Fruit fly (Drosophila melanogaster) whole organism, prepupa: ENCODE measurements around the gene Pbgs.

Experiments
- Blimp-1 ChIP-seq: fragments of 200-800 bp; sonication (Bioruptor generic); optimal IDR thresholded peaks from 3 replicates; lab custom pipeline; 2017; ENCODE audit warnings: missing biosample characterization, missing genetic modification characterization, mild to moderate bottlenecking, moderate library complexity, missing genetic modification reagents
- CG10631 ChIP-seq: fragments of 200-800 bp; sonication (Bioruptor generic); optimal IDR thresholded peaks from 2 replicates; lab custom pipeline; 2016; ENCODE audit warnings: missing biosample characterization, missing genetic modification characterization
- CG10669 ChIP-seq: fragments of 200-800 bp; sonication (Bioruptor generic); optimal IDR thresholded peaks from 3 replicates; lab custom pipeline; 2018; ENCODE audit warnings: missing biosample characterization, mild to moderate bottlenecking, missing genetic modification characterization, moderate library complexity
- CG11294 ChIP-seq: fragments of 200-800 bp; sonication (Bioruptor generic); IDR thresholded peaks from 2 replicates; pipeline ENCODE4 v1.3.6; 2022; ENCODE audit warnings: missing biosample characterization, missing genetic modification characterization
- CG11902 ChIP-seq: fragments of 200-800 bp; sonication (Bioruptor generic); optimal IDR thresholded peaks from 3 replicates; lab custom pipeline; 2016; ENCODE audit warnings: missing biosample characterization, missing genetic modification characterization
- CG16779 ChIP-seq: fragments of 200-800 bp; sonication (Bioruptor generic); optimal IDR thresholded peaks from 3 replicates; lab custom pipeline; 2017; ENCODE audit warnings: missing biosample characterization, mild to moderate bottlenecking, missing genetic modification characterization
- CG31627 ChIP-seq: fragments of 200-800 bp; sonication (Bioruptor generic); optimal IDR thresholded peaks from 3 replicates; lab custom pipeline; 2016; ENCODE audit warnings: missing biosample characterization, missing genetic modification characterization
- CG4318 ChIP-seq: fragments of 200-800 bp; sonication (Bioruptor generic); optimal IDR thresholded peaks from 3 replicates; lab custom pipeline; 2017; ENCODE audit warnings: missing biosample characterization, mild to moderate bottlenecking, missing genetic modification characterization
- CG6163 ChIP-seq: fragments of 200-800 bp; sonication (Bioruptor generic); IDR thresholded peaks from 3 replicates; pipeline ENCODE4 v1.3.6; 2022; ENCODE audit warnings: missing biosample characterization, missing genetic modification characterization
- CG6276 ChIP-seq: fragments of 200-800 bp; sonication (Bioruptor generic); optimal IDR thresholded peaks from 2 replicates; lab custom pipeline; 2017; ENCODE audit warnings: missing biosample characterization, mild to moderate bottlenecking, missing genetic modification characterization
- CG6854 ChIP-seq: fragments of 200-800 bp; sonication (Bioruptor generic); optimal IDR thresholded peaks from 2 replicates; lab custom pipeline; 2017; ENCODE audit warnings: missing biosample characterization, mild to moderate bottlenecking, missing genetic modification characterization
- CG7368 ChIP-seq: fragments of 200-800 bp; sonication (Bioruptor generic); optimal IDR thresholded peaks from 3 replicates; lab custom pipeline; 2016; ENCODE audit warnings: missing biosample characterization, missing genetic modification characterization
- CG8119 ChIP-seq: fragments of 200-800 bp; sonication (Bioruptor generic); IDR thresholded peaks from 3 replicates; pipeline ENCODE4 v1.3.6; 2022; ENCODE audit warnings: missing biosample characterization, missing genetic modification characterization
- CG8632 ChIP-seq: fragments of 200-800 bp; sonication (Bioruptor generic); optimal IDR thresholded peaks from 3 replicates; lab custom pipeline; 2016; ENCODE audit warnings: missing biosample characterization, missing genetic modification characterization
- Eip75B ChIP-seq: fragments of 200-800 bp; sonication (Bioruptor generic); optimal IDR thresholded peaks from 3 replicates; lab custom pipeline; 2016; ENCODE audit warnings: missing biosample characterization, missing genetic modification characterization
- Eip78C ChIP-seq: fragments of 200-800 bp; sonication (Bioruptor generic); peaks from one replicate; lab custom pipeline; 2016; ENCODE audit warnings: missing biosample characterization, missing genetic modification characterization
- Gug ChIP-seq: fragments of 200-800 bp; sonication (Bioruptor generic); IDR thresholded peaks from 2 replicates; pipeline ENCODE4 v1.3.6; 2022; ENCODE audit warnings: missing biosample characterization, missing genetic modification characterization
- Hr38 ChIP-seq: sonication (Bioruptor generic); optimal IDR thresholded peaks from 2 replicates; lab custom pipeline; 2016; ENCODE audit warnings: missing biosample characterization, missing genetic modification characterization
- Hr4 ChIP-seq: fragments of 200-800 bp; sonication (Bioruptor generic); optimal IDR thresholded peaks from 3 replicates; lab custom pipeline; 2016; ENCODE audit warnings: missing biosample characterization, missing genetic modification characterization
- Lpt ChIP-seq: fragments of 200-800 bp; sonication (Bioruptor generic); optimal IDR thresholded peaks from 3 replicates; lab custom pipeline; 2016; ENCODE audit warnings: missing biosample characterization, missing genetic modification characterization
- OdsH ChIP-seq: fragments of 200-800 bp; sonication (Bioruptor generic); optimal IDR thresholded peaks from 3 replicates; lab custom pipeline; 2016; ENCODE audit warnings: missing biosample characterization, missing genetic modification characterization
- Sox14 ChIP-seq: fragments of 200-800 bp; sonication (Bioruptor generic); optimal IDR thresholded peaks from 3 replicates; lab custom pipeline; 2016; ENCODE audit warnings: missing biosample characterization, missing genetic modification characterization
- achi ChIP-seq: fragments of 200-800 bp; sonication (Bioruptor generic); optimal IDR thresholded peaks from 3 replicates; lab custom pipeline; 2016; ENCODE audit warnings: missing biosample characterization, missing genetic modification characterization
- cyc ChIP-seq: fragments of 200-800 bp; sonication (Bioruptor generic); optimal IDR thresholded peaks from 3 replicates; lab custom pipeline; 2016; ENCODE audit warnings: missing biosample characterization, missing genetic modification characterization
- dac ChIP-seq: fragments of 200-800 bp; sonication (Bioruptor generic); optimal IDR thresholded peaks from 2 replicates; lab custom pipeline; 2017; ENCODE audit warnings: missing biosample characterization, mild to moderate bottlenecking, missing genetic modification characterization
- dsx ChIP-seq: fragments of 200-800 bp; optimal IDR thresholded peaks from 3 replicates; lab custom pipeline; 2019; ENCODE audit warnings: missing biosample characterization, mild to moderate bottlenecking, missing genetic modification characterization, moderate library complexity; ENCODE audit not compliant: poor library complexity, severe bottlenecking
- esn ChIP-seq: fragments of 200-800 bp; sonication (Bioruptor generic); optimal IDR thresholded peaks from 2 replicates; lab custom pipeline; 2016; ENCODE audit warnings: missing biosample characterization, mild to moderate bottlenecking, missing genetic modification characterization, moderate library complexity
- fd85E ChIP-seq: fragments of 200-800 bp; sonication (Bioruptor generic); optimal IDR thresholded peaks from 3 replicates; lab custom pipeline; 2016; ENCODE audit warnings: missing biosample characterization, missing genetic modification characterization
- lz ChIP-seq: fragments of 200-800 bp; sonication (Bioruptor generic); optimal IDR thresholded peaks from 3 replicates; lab custom pipeline; 2016; ENCODE audit warnings: missing biosample characterization, missing genetic modification characterization
- net ChIP-seq: fragments of 200-800 bp; sonication (Bioruptor generic); optimal IDR thresholded peaks from 3 replicates; lab custom pipeline; 2016; ENCODE audit warnings: missing biosample characterization, missing genetic modification characterization
- pdm3 ChIP-seq: fragments of 200-800 bp; sonication (Bioruptor generic); optimal IDR thresholded peaks from 3 replicates; lab custom pipeline; 2016; ENCODE audit warnings: missing biosample characterization, missing genetic modification characterization
- salr ChIP-seq, 2 experiments: fragments of 200-800 bp; sonication (Bioruptor generic); optimal IDR thresholded peaks; 3 replicates each; lab custom pipeline; 2016 to 2018; ENCODE audit warnings: missing biosample characterization in 2 of 2, missing genetic modification characterization in 2 of 2, mild to moderate bottlenecking in 1 of 2
- spab ChIP-seq: fragments of 200-800 bp; sonication (Bioruptor generic); optimal IDR thresholded peaks from 2 replicates; lab custom pipeline; 2017; ENCODE audit warnings: missing biosample characterization, mild to moderate bottlenecking, missing genetic modification characterization, missing genetic modification reagents
- ss ChIP-seq, 2 experiments: fragments of 200-800 bp; sonication (Bioruptor generic); optimal IDR thresholded peaks; 2 replicates in 1 of 2; 3 replicates in 1 of 2; lab custom pipeline; 2017 to 2018; ENCODE audit warnings: mild to moderate bottlenecking in 2 of 2, missing biosample characterization in 2 of 2, missing genetic modification characterization in 2 of 2, moderate library complexity in 1 of 2
- topi ChIP-seq: fragments of 200-800 bp; sonication (Bioruptor generic); optimal IDR thresholded peaks from 3 replicates; lab custom pipeline; 2016; ENCODE audit warnings: missing biosample characterization, missing genetic modification characterization
- vri ChIP-seq: fragments of 200-800 bp; sonication (Bioruptor generic); optimal IDR thresholded peaks from 3 replicates; lab custom pipeline; 2016; ENCODE audit warnings: missing biosample characterization, mild to moderate bottlenecking, missing genetic modification characterization

Pbgs gene

DNA sequence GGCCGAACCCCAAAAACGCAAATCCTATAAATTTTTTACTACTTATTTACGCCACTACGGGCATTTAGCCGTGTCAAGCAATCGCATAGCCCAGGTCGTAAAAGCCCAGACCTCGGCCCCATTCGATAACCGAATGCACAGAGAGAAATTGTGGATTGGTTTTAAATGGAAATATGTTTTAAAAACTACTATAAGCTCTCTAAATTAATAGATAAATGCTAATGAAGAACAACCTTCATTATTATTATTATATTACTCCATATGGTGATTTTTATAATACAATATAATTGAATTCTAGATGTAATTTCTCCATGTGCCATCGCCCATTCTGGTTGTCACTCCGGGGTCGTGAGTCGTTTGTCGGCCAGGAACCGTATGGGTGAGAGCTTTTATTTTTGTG, 34.8 kb upstream of the Pbgs start:
- TF ChIP-seq net: no peak
- no peak for TF ChIP-seq CG8632
- no peak for TF ChIP-seq OdsH
- no peak for TF ChIP-seq dac (GFP tag; lab: Kevin White, UChicago)
- TF ChIP-seq lz (GFP tag; lab: Kevin White, UChicago): no peak

DNA sequence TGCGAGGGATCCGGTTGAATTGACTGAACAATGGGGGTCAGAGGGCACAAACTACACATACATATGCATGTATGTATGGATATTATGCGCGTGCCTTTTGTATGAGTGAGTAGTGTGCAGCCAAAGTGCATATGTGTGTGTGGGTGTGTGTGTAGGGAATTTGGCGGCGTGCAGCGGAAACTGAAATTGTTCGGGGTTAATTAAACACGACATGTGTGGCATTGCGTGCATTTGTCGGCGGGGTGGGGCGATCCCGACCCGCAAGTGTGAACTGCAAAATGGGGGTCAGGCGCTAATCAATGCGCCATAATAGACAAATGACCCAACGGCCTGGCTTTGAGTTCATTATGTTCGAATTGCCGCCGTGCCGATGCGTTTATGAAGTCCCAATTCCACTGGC, 26.9 kb upstream of the Pbgs start:
- no peak for TF ChIP-seq CG10669 (GFP tag; lab: Kevin White, UChicago)

DNA sequence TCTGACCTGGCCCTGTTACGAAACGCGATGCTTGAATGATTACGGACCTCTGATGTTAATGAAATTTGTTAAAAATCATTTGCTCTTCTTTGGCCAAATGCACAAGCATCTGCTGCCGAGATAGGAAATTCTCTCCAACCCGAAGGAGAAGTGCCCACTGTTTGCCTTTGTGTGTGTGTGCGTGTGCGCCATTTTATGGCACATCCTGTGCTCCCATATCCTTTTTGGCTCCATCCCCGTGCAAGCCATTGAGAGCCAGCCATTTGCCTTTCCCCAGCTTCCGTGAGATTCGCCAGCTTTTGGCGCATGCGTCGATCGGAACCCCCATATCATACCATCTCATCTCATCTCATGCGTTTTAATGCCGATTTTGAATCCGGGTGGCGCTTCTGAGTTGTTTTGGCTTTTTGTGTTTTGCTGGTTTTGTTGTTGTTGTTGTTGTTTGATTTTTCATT, 25.0 kb upstream of the Pbgs start, which contains the start of gene CG4328:
Gene CG4328, minus strand, starts transcription at position 51 of the 455 bp plus-strand sequence.
- TF ChIP-seq Blimp-1 (GFP tag; lab: Kevin White, UChicago) (no peak), CG6854 (GFP tag; lab: Kevin White, UChicago) (no peak), esn (GFP tag; lab: Kevin White, UChicago) (no peak), fd85E (GFP tag; lab: Kevin White, UChicago) (no peak), OdsH (no peak)

DNA sequence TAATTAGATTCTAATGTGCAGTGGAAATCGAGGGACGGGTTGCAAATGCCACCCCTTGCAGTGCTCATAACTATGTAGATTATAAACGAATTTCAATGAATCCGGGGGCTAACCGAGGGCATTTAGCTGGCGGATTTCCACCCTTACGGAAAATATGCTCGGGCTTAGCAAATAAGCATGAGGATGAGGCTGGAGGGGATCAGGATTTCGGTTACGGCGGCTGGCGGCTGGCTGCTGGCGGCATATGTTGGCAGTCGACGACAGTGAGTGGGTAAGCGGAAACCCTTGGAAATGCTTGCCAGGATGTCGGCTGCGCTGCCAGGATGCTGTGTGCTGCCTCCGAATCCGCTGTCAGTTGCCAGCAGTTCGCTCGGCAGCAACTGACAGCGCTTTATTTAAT, 23.5 kb upstream of the Pbgs start:
- TF ChIP-seq Gug (GFP tag; lab: Robert Waterston, UW): no peak
- TF ChIP-seq spab (GFP tag; lab: Kevin White, UChicago): no peak
- TF ChIP-seq CG16779 (tag; lab: Kevin White, UChicago): no peak
- no peak for TF ChIP-seq CG11902
- TF ChIP-seq lz (GFP tag; lab: Kevin White, UChicago): no peak
- TF ChIP-seq Sox14 (GFP tag; lab: Kevin White, UChicago): no peak
- no peak for TF ChIP-seq CG6163 (GFP tag; lab: Robert Waterston, UW)
- TF ChIP-seq dsx (GFP tag; lab: Kevin White, UChicago): no peak
- no peak for TF ChIP-seq CG11294 (GFP tag; lab: Robert Waterston, UW)
- TF ChIP-seq pdm3 (GFP tag; lab: Kevin White, UChicago): no peak
- TF ChIP-seq cyc (GFP tag; lab: Kevin White, UChicago): no peak
- TF ChIP-seq Blimp-1 (GFP tag; lab: Kevin White, UChicago): no peak

DNA sequence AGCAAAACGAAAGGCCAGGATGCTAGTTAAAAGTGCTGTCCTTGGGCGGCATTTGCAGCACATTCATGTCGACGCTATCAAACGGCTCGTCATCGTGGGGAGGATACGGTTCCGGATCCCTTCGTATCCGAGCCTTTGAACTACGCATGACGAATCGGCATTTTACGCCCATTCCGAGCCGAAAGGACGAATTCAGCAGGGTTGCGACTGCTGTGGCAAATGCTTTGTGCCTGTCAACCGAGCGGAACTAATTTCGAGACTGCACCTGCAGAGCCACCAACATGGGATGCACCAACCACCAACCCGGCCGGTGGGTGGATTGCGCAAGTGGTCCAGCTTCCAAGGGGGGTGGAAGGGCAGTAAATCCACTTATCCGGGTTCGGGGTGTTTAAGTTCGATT, 19.4 kb upstream of the Pbgs start:
- TF ChIP-seq Eip78C (GFP tag; lab: Kevin White, UChicago) (no peak), CG10631 (GFP tag; lab: Kevin White, UChicago) (no peak), Eip75B (GFP tag; lab: Kevin White, UChicago) (no peak), net (no peak), CG6276 (GFP tag; lab: Kevin White, UChicago) (no peak), CG6163 (GFP tag; lab: Robert Waterston, UW) (no peak), Lpt (GFP tag; lab: Kevin White, UChicago) (no peak), Sox14 (GFP tag; lab: Kevin White, UChicago) (no peak), achi (GFP tag; lab: Kevin White, UChicago) (no peak), Hr38 (GFP tag; lab: Kevin White, UChicago) (no peak), salr (GFP tag; optimal IDR thresholded peaks at IDR 0.05; lab: Kevin White, UChicago) (no peak), CG7368 (GFP tag; lab: Kevin White, UChicago) (no peak), CG16779 (tag; lab: Kevin White, UChicago) (no peak)

DNA sequence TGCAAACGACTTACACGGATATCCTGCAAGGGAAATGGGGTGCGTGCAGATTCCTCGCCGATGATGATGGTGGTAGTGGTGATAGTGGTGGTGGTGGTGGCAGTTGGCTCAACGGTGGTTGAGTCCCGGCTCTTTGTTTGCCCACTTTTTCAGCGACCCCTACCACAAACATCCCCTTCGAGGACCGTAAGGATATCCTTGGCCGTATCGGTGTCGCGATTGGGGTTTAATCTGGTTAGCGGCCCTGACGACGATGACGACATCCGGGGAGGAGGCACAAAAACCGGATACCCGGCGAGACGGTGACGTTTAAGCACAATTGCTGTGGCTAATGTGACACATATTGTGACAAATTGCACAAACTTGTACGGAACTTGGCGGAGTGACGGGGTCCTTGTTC, 18.5 kb upstream of the Pbgs start:
- no peak for TF ChIP-seq fd85E (GFP tag; lab: Kevin White, UChicago)
- TF ChIP-seq OdsH: no peak
- no peak for TF ChIP-seq vri
- TF ChIP-seq ss (GFP tag; optimal IDR thresholded peaks at IDR 0.05; lab: Kevin White, UChicago): no peak
- no peak for TF ChIP-seq CG4318 (GFP tag; lab: Kevin White, UChicago)
- TF ChIP-seq CG8119: no peak
- TF ChIP-seq lz (GFP tag; lab: Kevin White, UChicago): no peak
- no peak for TF ChIP-seq CG31627 (GFP tag; lab: Kevin White, UChicago)
- no peak for TF ChIP-seq CG6854 (GFP tag; lab: Kevin White, UChicago)
- no peak for TF ChIP-seq Hr4 (GFP tag; lab: Kevin White, UChicago)
- no peak for TF ChIP-seq topi (GFP tag; lab: Kevin White, UChicago)
